Fruit fly (Drosophila melanogaster) whole organism, wandering third instar larva: ENCODE data around the gene Ugt302K1.
A peak's percentile ranks its signal among the peaks of the same experiment; 100 is the strongest.

ENCODE experiments used
- Mio ChIP-seq: sonication (Bioruptor generic); optimal IDR thresholded peaks from 2 replicates; lab custom pipeline; 2016; ENCODE audit warnings: missing biosample characterization, missing genetic modification characterization
- psq ChIP-seq: fragments of 200-800 bp; sonication (Bioruptor generic); optimal IDR thresholded peaks from 3 replicates; lab custom pipeline; 2017; ENCODE audit warnings: missing biosample characterization, mild to moderate bottlenecking, missing genetic modification characterization, moderate library complexity

DNA sequence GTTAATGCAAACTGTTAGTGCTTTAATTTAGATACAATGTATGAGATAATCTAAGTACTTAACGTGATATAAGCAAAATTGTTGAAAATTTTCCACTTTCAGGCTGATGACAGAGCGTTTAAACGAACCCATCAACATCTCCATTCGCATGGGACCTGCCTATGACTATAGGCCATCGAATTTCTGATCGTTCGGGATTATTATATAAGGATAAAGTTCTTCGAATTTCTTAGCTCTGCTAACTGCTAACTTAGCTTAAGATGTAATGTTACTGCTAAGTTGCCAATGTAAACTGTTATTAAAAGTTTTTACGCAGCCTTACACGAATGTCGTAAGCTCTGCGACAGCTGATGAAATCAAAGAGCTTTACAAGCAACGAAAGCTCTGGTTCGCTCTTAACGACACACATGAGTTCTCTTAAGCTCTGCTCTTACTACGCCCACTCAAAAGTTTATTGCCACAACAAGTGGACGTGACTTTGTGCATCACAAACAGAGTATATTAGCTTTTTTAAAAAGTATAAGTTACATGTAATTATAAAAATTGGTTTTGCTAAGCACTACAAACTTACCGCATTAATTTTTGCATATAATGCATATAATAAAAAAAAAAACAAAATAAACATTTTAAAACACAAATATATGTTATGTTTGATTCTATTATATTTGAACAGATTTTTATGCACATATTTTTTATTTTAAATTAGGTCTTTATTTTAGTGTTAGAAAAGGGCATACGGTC is 43.2 kb upstream of the Ugt302K1 start:
- TF ChIP-seq psq (GFP tag; lab: Kevin White, UChicago) (peak; percentile 98), Mio (no peak)
